Worm (Caenorhabditis elegans): ENCODE results near the gene C12D8.21.
A peak's percentile ranks its signal among the peaks of the same experiment; 100 is the strongest.

The C12D8.21 gene

ce11 chrV:10237959-10238444, 3.0 kb downstream of the C12D8.21 start:
- TF ChIP-seq zag-1 (tag; optimal IDR thresholded peaks at IDR 0.05) (no peak), vab-15 (tag; optimal IDR thresholded peaks at IDR 0.05) (no peak), nhr-85 (tag) (peak; percentile 53), nhr-12 (tag; optimal IDR thresholded peaks at IDR 0.05) (no peak), dsc-1 (tag; optimal IDR thresholded peaks at IDR 0.05) (no peak), tlp-1 (tag; optimal IDR thresholded peaks at IDR 0.05) (no peak), efl-1 (optimal IDR thresholded peaks at IDR 0.05) (no peak), efl-1 (GFP tag; optimal IDR thresholded peaks at IDR 0.05 in 1 of 2) (peak in 1 of 2 experiments; percentile 11), nhr-19 (GFP tag; conservative IDR thresholded peaks at IDR 0.05) (no peak), sptf-1 (tag; optimal IDR thresholded peaks at IDR 0.05) (no peak), ceh-90 (tag; optimal IDR thresholded peaks at IDR 0.05) (no peak)

ce11 chrV:10237171-10237570, 3.8 kb downstream of the C12D8.21 start:
- no peak for TF ChIP-seq nhr-12 (tag; optimal IDR thresholded peaks at IDR 0.05)
- no peak for TF ChIP-seq unc-86 (tag; optimal IDR thresholded peaks at IDR 0.05)
- TF ChIP-seq nhr-76 (tag; optimal IDR thresholded peaks at IDR 0.05), result no peak
- no peak for TF ChIP-seq blmp-1 (tag; optimal IDR thresholded peaks at IDR 0.05)
- no peak for TF ChIP-seq vab-15 (tag; optimal IDR thresholded peaks at IDR 0.05)
- no peak for TF ChIP-seq rnt-1 (tag; optimal IDR thresholded peaks at IDR 0.05)
- TF ChIP-seq nhr-20 (tag; optimal IDR thresholded peaks at IDR 0.05), result no peak
- TF ChIP-seq aly-2 (tag; optimal IDR thresholded peaks at IDR 0.05), result no peak
- TF ChIP-seq fos-1 (tag; optimal IDR thresholded peaks at IDR 0.05), result no peak
- TF ChIP-seq skn-1 (tag; optimal IDR thresholded peaks at IDR 0.05), result no peak
- no peak for TF ChIP-seq ets-5 (GFP tag; IDR thresholded peaks at IDR 0.05)
- no peak for TF ChIP-seq nhr-71 (tag; optimal IDR thresholded peaks at IDR 0.05)
- TF ChIP-seq lin-15B (tag; optimal IDR thresholded peaks at IDR 0.05), result no peak
- TF ChIP-seq fkh-8 (tag; optimal IDR thresholded peaks at IDR 0.05), result no peak
- no peak for TF ChIP-seq snpc-4 (tag; optimal IDR thresholded peaks at IDR 0.05)

ce11 chrV:10233330-10233729, 7.7 kb downstream of the C12D8.21 start, which contains the start of gene str-182:
TSS of gene str-182 (minus strand) at chrV:10233430.
- TF ChIP-seq ces-1 (GFP tag; optimal IDR thresholded peaks at IDR 0.05), result no peak
- TF ChIP-seq ceh-82 (tag; optimal IDR thresholded peaks at IDR 0.05), result no peak
- TF ChIP-seq zag-1 (tag; optimal IDR thresholded peaks at IDR 0.05), result no peak
- TF ChIP-seq alr-1 (tag; optimal IDR thresholded peaks at IDR 0.05; ENCODE audit: borderline replicate concordance), result no peak
- no peak for TF ChIP-seq nhr-28 (tag; optimal IDR thresholded peaks at IDR 0.05)
- TF ChIP-seq ztf-11 (tag; optimal IDR thresholded peaks at IDR 0.05), result no peak
- no peak for TF ChIP-seq pqm-1 (tag; optimal IDR thresholded peaks at IDR 0.05)
- TF ChIP-seq lin-35 (GFP tag; optimal IDR thresholded peaks at IDR 0.05), result no peak
- TF ChIP-seq C34B4.2 (tag; optimal IDR thresholded peaks at IDR 0.05), result no peak
- TF ChIP-seq C04F5.9 (tag; optimal IDR thresholded peaks at IDR 0.05), result no peak
- TF ChIP-seq fkh-8 (tag; optimal IDR thresholded peaks at IDR 0.05), result peak; percentile 41
- no peak for TF ChIP-seq Y116A8C.19 (tag; optimal IDR thresholded peaks at IDR 0.05; ENCODE audit: borderline replicate concordance)
- TF ChIP-seq jun-1 (tag; optimal IDR thresholded peaks at IDR 0.05), result no peak
- no peak for TF ChIP-seq nhr-77 (tag; optimal IDR thresholded peaks at IDR 0.05)
- TF ChIP-seq hlh-17 (GFP tag; optimal IDR thresholded peaks at IDR 0.05; ENCODE audit: borderline replicate concordance), result no peak
- TF ChIP-seq unc-30 (tag; optimal IDR thresholded peaks at IDR 0.05), result no peak
- peak; percentile 12 for TF ChIP-seq nhr-71 (tag; optimal IDR thresholded peaks at IDR 0.05)
- no peak for TF ChIP-seq irx-1 (tag; optimal IDR thresholded peaks at IDR 0.05)

- TF ChIP-seq nhr-11 (tag; optimal IDR thresholded peaks at IDR 0.05), result no peak
- TF ChIP-seq F16B12.6 (tag; optimal IDR thresholded peaks at IDR 0.05), result no peak
- no peak for TF ChIP-seq fkh-8 (tag; optimal IDR thresholded peaks at IDR 0.05)
- no peak for TF ChIP-seq nhr-237 (tag; optimal IDR thresholded peaks at IDR 0.05)
- no peak for TF ChIP-seq mef-2 (tag; optimal IDR thresholded peaks at IDR 0.05)
- no peak for TF ChIP-seq rnt-1 (tag; optimal IDR thresholded peaks at IDR 0.05)
- no peak for TF ChIP-seq elt-3 (tag; optimal IDR thresholded peaks at IDR 0.05)
- TF ChIP-seq lir-3 (tag; optimal IDR thresholded peaks at IDR 0.05; ENCODE audit: poor library complexity), result no peak
- TF ChIP-seq ceh-82 (tag; optimal IDR thresholded peaks at IDR 0.05), result no peak
- TF ChIP-seq unc-130 (tag; optimal IDR thresholded peaks at IDR 0.05), result no peak
These were observed 10.1 kb downstream of the C12D8.21 start, which contains the start of gene fipr-6 for ce11 chrV:10230932-10231331. TSS of gene fipr-6 (plus strand) at chrV:10231232.
